Fruit fly (Drosophila melanogaster): ENCODE results near the gene Rpn12.

dm6 chr3L:16609120-16609519, 26.3 kb downstream of the Rpn12 start, which contains the start of gene CG4098:
- no peak for TF ChIP-seq CG8478 (optimal IDR thresholded peaks at IDR 0.05)
- TF ChIP-seq CTCF (optimal IDR thresholded peaks at IDR 0.05) = no peak
